Worm (Caenorhabditis elegans) whole organism, L4 larva: ENCODE measurements around the gene dnsn-1.

Source experiments
- F10B5.3 ChIP-seq: sonication (generic microtip); optimal IDR thresholded peaks from 2 replicates; lab custom pipeline; 2016; ENCODE audit warnings: mild to moderate bottlenecking, missing genetic modification characterization, missing compliant biosample characterization
- T20F7.1 ChIP-seq: fragments of 200-800 bp; sonication (Bioruptor generic); optimal IDR thresholded peaks from 2 replicates; lab custom pipeline; 2018; ENCODE audit warnings: mild to moderate bottlenecking, missing genetic modification characterization, missing compliant biosample characterization
- egl-27 ChIP-seq: sonication (generic microtip); optimal IDR thresholded peaks from 3 replicates; lab custom pipeline; 2017; ENCODE audit warnings: missing biosample characterization, missing genetic modification reagents, missing genetic modification characterization
- mxl-3 ChIP-seq: fragments of 200-800 bp; sonication (Bioruptor generic); optimal IDR thresholded peaks from 2 replicates; lab custom pipeline; 2018; ENCODE audit warnings: mild to moderate bottlenecking, missing genetic modification characterization, missing compliant biosample characterization
- nhr-11 ChIP-seq: fragments of 150-350 bp; optimal IDR thresholded peaks from 2 replicates; lab custom pipeline; 2014; ENCODE audit warnings: missing biosample characterization, missing genetic modification characterization
- nhr-6 ChIP-seq: fragments of 150-350 bp; optimal IDR thresholded peaks from 2 replicates; lab custom pipeline; 2014; ENCODE audit warnings: missing biosample characterization, missing genetic modification characterization
- nhr-76 ChIP-seq: fragments of 150-350 bp; optimal IDR thresholded peaks from 2 replicates; lab custom pipeline; 2014; ENCODE audit warnings: missing biosample characterization, missing genetic modification characterization
- snpc-4 ChIP-seq: fragments of 150-350 bp; optimal IDR thresholded peaks from 2 replicates; lab custom pipeline; 2014; ENCODE audit warnings: missing biosample characterization, missing genetic modification characterization
- tag-97 ChIP-seq: fragments of 200-800 bp; sonication (Bioruptor generic); IDR thresholded peaks from 2 replicates; pipeline ENCODE4 v1.3.6; 2022; ENCODE audit warnings: missing genetic modification characterization, missing compliant biosample characterization
- unc-130 ChIP-seq: sonication (generic microtip); optimal IDR thresholded peaks from 2 replicates; lab custom pipeline; 2016; ENCODE audit warnings: missing genetic modification reagents, missing genetic modification characterization, missing compliant biosample characterization

ce11 chrII:423086-423485 lies 12.4 kb upstream of the dnsn-1 start, which contains the start of gene C24H12.8:
- TF ChIP-seq mxl-3 (no peak), snpc-4 (tag; lab: Kevin White, UChicago) (no peak), nhr-6 (tag; lab: Kevin White, UChicago) (no peak), F10B5.3 (tag; lab: Kevin White, UChicago) (no peak), tag-97 (GFP tag; lab: Robert Waterston, UW) (no peak), unc-130 (no peak), nhr-11 (tag; lab: Kevin White, UChicago) (no peak), egl-27 (tag; lab: Kevin White, UChicago) (no peak), T20F7.1 (GFP tag; lab: Kevin White, UChicago) (no peak), nhr-76 (no peak)
